Worm (Caenorhabditis elegans): ENCODE data around the gene T16G12.7.

DNA sequence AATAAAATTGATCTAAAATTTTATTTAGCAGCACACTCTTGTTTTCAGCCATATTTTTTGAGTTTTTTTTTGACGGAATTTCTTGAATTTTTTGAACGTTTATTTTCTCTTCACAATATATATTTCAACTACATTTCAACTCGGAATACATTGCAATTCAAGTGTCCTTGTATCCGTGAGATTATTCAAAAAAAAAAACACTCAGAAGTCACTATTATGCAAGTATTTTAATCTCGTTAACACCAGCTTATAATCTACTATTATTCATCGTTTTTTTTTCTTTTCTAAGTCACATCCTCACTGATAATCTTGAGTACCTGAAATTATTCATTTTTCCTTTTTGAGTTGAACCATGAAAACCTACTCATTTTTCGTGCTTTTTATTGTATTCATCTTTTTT, 16.5 kb downstream of the T16G12.7 start, which contains the start of gene ins-21:
- TF ChIP-seq nfya-1 (tag; optimal IDR thresholded peaks at IDR 0.05; ENCODE audit: insufficient read depth) (no peak), unc-62 (GFP tag; optimal IDR thresholded peaks at IDR 0.05) (no peak), R02D3.7 (tag; optimal IDR thresholded peaks at IDR 0.05) (no peak), nhr-12 (tag; optimal IDR thresholded peaks at IDR 0.05) (no peak), fos-1 (tag; optimal IDR thresholded peaks at IDR 0.05) (no peak), nhr-25 (tag; optimal IDR thresholded peaks at IDR 0.05) (no peak), lin-15B (tag; optimal IDR thresholded peaks at IDR 0.05) (no peak), elt-1 (tag; optimal IDR thresholded peaks at IDR 0.05) (no peak), nhr-67 (tag; optimal IDR thresholded peaks at IDR 0.05) (no peak), elt-2 (tag; optimal IDR thresholded peaks at IDR 0.05) (no peak), egl-27 (tag; optimal IDR thresholded peaks at IDR 0.05) (no peak), nhr-77 (tag; optimal IDR thresholded peaks at IDR 0.05) (no peak), aly-2 (tag; optimal IDR thresholded peaks at IDR 0.05) (no peak)
